Worm (Caenorhabditis elegans) whole organism, L1 larva: Measurements from ENCODE around the gene C08E8.2.

Experiments used
- C04F5.9 ChIP-seq: sonication (generic microtip); optimal IDR thresholded peaks from 2 replicates; lab custom pipeline; 2016; ENCODE audit warnings: missing genetic modification characterization, missing compliant biosample characterization
- C34B4.2 ChIP-seq: sonication (generic microtip); optimal IDR thresholded peaks from 2 replicates; lab custom pipeline; 2017; ENCODE audit warnings: mild to moderate bottlenecking, missing genetic modification characterization, missing compliant biosample characterization
- F16B12.6 ChIP-seq: fragments of 150-350 bp; optimal IDR thresholded peaks from 2 replicates; lab custom pipeline; 2014; ENCODE audit warnings: missing biosample characterization, missing genetic modification characterization
- Y116A8C.19 ChIP-seq: sonication (generic microtip); optimal IDR thresholded peaks from 2 replicates; lab custom pipeline; 2016; ENCODE audit warnings: missing compliant biosample characterization, missing genetic modification characterization, borderline replicate concordance
- aly-2 ChIP-seq: fragments of 150-350 bp; optimal IDR thresholded peaks from 2 replicates; lab custom pipeline; 2014; ENCODE audit warnings: missing biosample characterization, missing genetic modification characterization
- ceh-8 ChIP-seq: fragments of 200-800 bp; sonication (Bioruptor generic); optimal IDR thresholded peaks from 2 replicates; lab custom pipeline; 2018; ENCODE audit warnings: mild to moderate bottlenecking, missing genetic modification characterization, moderate library complexity, missing compliant biosample characterization
- ceh-88 ChIP-seq: fragments of 200-800 bp; sonication (Bioruptor generic); IDR thresholded peaks from 2 replicates; pipeline ENCODE4 v1.3.6; 2022; ENCODE audit warnings: missing genetic modification characterization, missing compliant biosample characterization
- ceh-90 ChIP-seq: sonication (generic microtip); optimal IDR thresholded peaks from 2 replicates; lab custom pipeline; 2016; ENCODE audit warnings: missing genetic modification characterization, missing compliant biosample characterization
- dsc-1 ChIP-seq: sonication (generic microtip); optimal IDR thresholded peaks from 2 replicates; lab custom pipeline; 2016; ENCODE audit warnings: mild to moderate bottlenecking, missing genetic modification characterization, missing compliant biosample characterization
- efl-1 ChIP-seq, 4 experiments: fragments of 150-350 bp; optimal IDR thresholded peaks in 3 of 4; peaks in 1 of 4; 1 replicate in 1 of 4; 2 replicates in 3 of 4; lab custom pipeline; 2014; ENCODE audit warnings: missing biosample characterization in 2 of 4, missing genetic modification characterization in 2 of 4, missing genetic modification reagents in 2 of 4
- egl-13 ChIP-seq: sonication (generic microtip); optimal IDR thresholded peaks from 2 replicates; lab custom pipeline; 2016; ENCODE audit warnings: missing genotype, missing genetic modification reagents, missing genetic modification characterization, missing compliant biosample characterization
- elt-2 ChIP-seq: sonication (generic microtip); optimal IDR thresholded peaks from 2 replicates; lab custom pipeline; 2016; ENCODE audit warnings: missing genetic modification characterization, mild to moderate bottlenecking, inconsistent platforms, missing compliant biosample characterization, missing genetic modification reagents
- elt-3 ChIP-seq, 6 experiments: fragments of 150-350 bp in 1 of 6; sonication (generic microtip); optimal IDR thresholded peaks; 2 replicates each; lab custom pipeline; 2017 to 2018; ENCODE audit warnings: missing biosample characterization in 6 of 6, missing genetic modification characterization in 6 of 6, inconsistent platforms in 1 of 6
- ets-5 ChIP-seq: fragments of 200-800 bp; sonication (Bioruptor generic); IDR thresholded peaks from 2 replicates; pipeline ENCODE4 v1.3.6; 2022; ENCODE audit warnings: missing genetic modification characterization, missing compliant biosample characterization
- fkh-10 ChIP-seq: sonication (generic microtip); optimal IDR thresholded peaks from 2 replicates; lab custom pipeline; 2017; ENCODE audit warnings: missing biosample characterization, missing genetic modification reagents, missing genetic modification characterization
- fkh-4 ChIP-seq: sonication (generic microtip); optimal IDR thresholded peaks from 2 replicates; lab custom pipeline; 2016; ENCODE audit warnings: missing compliant biosample characterization, missing genetic modification characterization, borderline replicate concordance
- fos-1 ChIP-seq: fragments of 150-350 bp; optimal IDR thresholded peaks from 2 replicates; lab custom pipeline; 2014; ENCODE audit warnings: missing biosample characterization, missing genetic modification characterization
- hpl-2 ChIP-seq: fragments of 150-350 bp; optimal IDR thresholded peaks from 2 replicates; lab custom pipeline; 2014; ENCODE audit warnings: missing biosample characterization, missing genetic modification reagents, missing genetic modification characterization
- isw-1 ChIP-seq: fragments of 200-800 bp; sonication (Bioruptor generic); IDR thresholded peaks from 2 replicates; pipeline ENCODE4 v1.3.6; 2022; ENCODE audit warnings: missing genetic modification characterization, missing compliant biosample characterization
- jun-1 ChIP-seq: fragments of 150-350 bp; optimal IDR thresholded peaks from 2 replicates; lab custom pipeline; 2014; ENCODE audit warnings: missing biosample characterization, missing genetic modification reagents, missing genetic modification characterization
- lin-35 ChIP-seq, 2 experiments: fragments of 150-350 bp; optimal IDR thresholded peaks; 2 replicates each; lab custom pipeline; 2014; ENCODE audit warnings: missing biosample characterization in 2 of 2, missing genetic modification characterization in 2 of 2, missing genetic modification reagents in 2 of 2
- lin-39 ChIP-seq: fragments of 150-350 bp; optimal IDR thresholded peaks from 2 replicates; lab custom pipeline; 2014; ENCODE audit warnings: missing biosample characterization, missing genetic modification reagents, missing genetic modification characterization
- lir-3 ChIP-seq: sonication (generic microtip); optimal IDR thresholded peaks from 2 replicates; lab custom pipeline; 2016; ENCODE audit warnings: mild to moderate bottlenecking, missing genetic modification characterization, moderate library complexity, missing compliant biosample characterization; ENCODE audit not compliant: poor library complexity
- mab-9 ChIP-seq: fragments of 200-800 bp; sonication (Bioruptor generic); IDR thresholded peaks from 2 replicates; pipeline ENCODE4 v1.3.6; 2022; ENCODE audit warnings: missing genetic modification reagents, missing genetic modification characterization, missing compliant biosample characterization
- mdl-1 ChIP-seq, 2 experiments: fragments of 150-350 bp; optimal IDR thresholded peaks; 2 replicates each; lab custom pipeline; 2014 to 2017; ENCODE audit warnings: missing biosample characterization in 2 of 2, missing genetic modification characterization in 2 of 2, inconsistent platforms in 1 of 2
- mep-1 ChIP-seq: fragments of 150-350 bp; optimal IDR thresholded peaks from 2 replicates; lab custom pipeline; 2014; ENCODE audit warnings: missing biosample characterization, missing genetic modification characterization
- nhr-19 ChIP-seq: fragments of 200-800 bp; sonication (Bioruptor generic); conservative IDR thresholded peaks from 2 replicates; pipeline ENCODE4 v1.3.6; 2022; ENCODE audit warnings: missing genetic modification characterization, missing compliant biosample characterization
- nhr-20 ChIP-seq: sonication (generic microtip); optimal IDR thresholded peaks from 2 replicates; lab custom pipeline; 2016; ENCODE audit warnings: mild to moderate bottlenecking, missing genetic modification characterization, missing compliant biosample characterization
- nhr-84 ChIP-seq: sonication (generic microtip); optimal IDR thresholded peaks from 2 replicates; lab custom pipeline; 2017; ENCODE audit warnings: missing biosample characterization, missing genetic modification characterization
- nhr-85 ChIP-seq: sonication (generic microtip); peaks from one replicate; lab custom pipeline; 2016; ENCODE audit warnings: missing genetic modification characterization, inconsistent platforms, missing compliant biosample characterization
- nhr-90 ChIP-seq: sonication (generic microtip); optimal IDR thresholded peaks from 2 replicates; lab custom pipeline; 2016; ENCODE audit warnings: mild to moderate bottlenecking, missing genetic modification characterization, missing compliant biosample characterization; ENCODE audit not compliant: poor library complexity
- pax-3 ChIP-seq: fragments of 200-800 bp; sonication (Bioruptor generic); optimal IDR thresholded peaks from 2 replicates; lab custom pipeline; 2018; ENCODE audit warnings: mild to moderate bottlenecking, missing genetic modification characterization, moderate library complexity, missing compliant biosample characterization
- skn-1 ChIP-seq: fragments of 150-350 bp; optimal IDR thresholded peaks from 2 replicates; lab custom pipeline; 2014; ENCODE audit warnings: missing biosample characterization, missing genetic modification characterization
- snpc-4 ChIP-seq: fragments of 150-350 bp; optimal IDR thresholded peaks from 2 replicates; lab custom pipeline; 2014; ENCODE audit warnings: missing biosample characterization, missing genetic modification characterization
- snu-23 ChIP-seq: sonication (generic microtip); optimal IDR thresholded peaks from 2 replicates; lab custom pipeline; 2016; ENCODE audit warnings: missing genetic modification characterization, missing compliant biosample characterization
- sup-37 ChIP-seq: fragments of 200-800 bp; sonication (Bioruptor generic); optimal IDR thresholded peaks from 2 replicates; lab custom pipeline; 2018; ENCODE audit warnings: mild to moderate bottlenecking, missing genetic modification characterization, missing compliant biosample characterization
- tbx-2 ChIP-seq: sonication (generic microtip); optimal IDR thresholded peaks from 2 replicates; lab custom pipeline; 2016; ENCODE audit warnings: missing genetic modification characterization, missing compliant biosample characterization
- tlp-1 ChIP-seq: fragments of 150-350 bp; optimal IDR thresholded peaks from 2 replicates; lab custom pipeline; 2014; ENCODE audit warnings: missing biosample characterization, missing genetic modification characterization
- vab-15 ChIP-seq: sonication (generic microtip); optimal IDR thresholded peaks from 2 replicates; lab custom pipeline; 2017; ENCODE audit warnings: missing genotype, mild to moderate bottlenecking, missing genetic modification characterization, missing compliant biosample characterization
- xbp-1 ChIP-seq: sonication (generic microtip); optimal IDR thresholded peaks from 2 replicates; lab custom pipeline; 2016; ENCODE audit warnings: missing genetic modification characterization, missing compliant biosample characterization
- zag-1 ChIP-seq: fragments of 150-350 bp; optimal IDR thresholded peaks from 2 replicates; lab custom pipeline; 2014; ENCODE audit warnings: missing biosample characterization, missing genetic modification characterization
- ztf-4 ChIP-seq: fragments of 150-350 bp; optimal IDR thresholded peaks from 2 replicates; lab custom pipeline; 2014; ENCODE audit warnings: missing biosample characterization, missing genetic modification characterization

C08E8.2 gene

DNA sequence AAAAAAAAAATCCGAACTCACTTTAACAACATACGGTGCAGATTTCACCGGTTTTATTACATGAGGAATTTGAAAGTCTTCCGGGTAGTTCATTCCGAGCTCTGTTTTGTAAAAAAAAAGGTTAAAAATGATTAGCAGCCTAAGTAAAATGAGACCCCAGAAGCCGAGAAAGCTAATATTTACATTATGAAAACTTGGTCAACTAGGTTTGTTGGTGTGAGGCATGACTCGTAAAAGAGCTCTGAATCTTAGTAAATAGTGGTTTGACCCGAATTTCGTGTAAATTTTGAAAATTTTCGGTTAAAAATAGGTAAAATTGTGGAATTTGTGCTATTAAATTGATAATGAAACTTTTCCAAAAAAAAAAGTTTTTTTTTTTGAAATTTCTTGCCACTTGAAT, 6.8 kb upstream of the C08E8.2 start, which contains the start of gene C08E8.1:
Gene C08E8.1, minus strand, starts transcription at position 101 of the 400 bp plus-strand sequence.
- no peak for TF ChIP-seq ztf-4 (tag; lab: Kevin White, UChicago)

DNA sequence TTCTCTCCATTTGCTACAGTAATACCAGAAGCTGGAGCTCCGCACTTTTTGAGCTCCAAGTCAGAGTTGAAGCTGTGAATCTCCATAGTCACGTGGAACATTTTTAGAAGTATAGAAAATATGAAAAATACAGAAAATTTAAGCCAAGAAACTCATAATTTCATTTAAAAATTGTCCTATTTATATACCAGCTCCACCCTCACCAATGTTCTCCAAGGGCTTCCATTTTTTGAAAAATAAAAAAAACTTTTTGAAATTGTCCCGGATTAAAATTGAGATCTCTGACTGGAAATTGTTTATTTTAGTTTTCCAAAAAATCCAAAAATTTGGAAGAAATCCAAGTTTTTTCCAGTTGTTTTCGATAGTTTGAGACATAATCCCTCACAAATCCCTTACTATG, 4.2 kb upstream of the C08E8.2 start, which contains the start of gene C08E8.5:
Gene C08E8.5, minus strand, starts transcription at position 101 of the 400 bp plus-strand sequence.
- no peak for TF ChIP-seq nhr-85 (tag; lab: Kevin White, UChicago)
- no peak for TF ChIP-seq vab-15
- TF ChIP-seq sup-37 (GFP tag; lab: Kevin White, UChicago): no peak
- no peak for TF ChIP-seq aly-2 (tag; lab: Kevin White, UChicago)
- TF ChIP-seq elt-2 (tag; lab: Kevin White, UChicago): no peak
- no peak for TF ChIP-seq snpc-4 (tag; lab: Kevin White, UChicago)
- no peak for TF ChIP-seq lin-39 (tag; lab: Kevin White, UChicago)

DNA sequence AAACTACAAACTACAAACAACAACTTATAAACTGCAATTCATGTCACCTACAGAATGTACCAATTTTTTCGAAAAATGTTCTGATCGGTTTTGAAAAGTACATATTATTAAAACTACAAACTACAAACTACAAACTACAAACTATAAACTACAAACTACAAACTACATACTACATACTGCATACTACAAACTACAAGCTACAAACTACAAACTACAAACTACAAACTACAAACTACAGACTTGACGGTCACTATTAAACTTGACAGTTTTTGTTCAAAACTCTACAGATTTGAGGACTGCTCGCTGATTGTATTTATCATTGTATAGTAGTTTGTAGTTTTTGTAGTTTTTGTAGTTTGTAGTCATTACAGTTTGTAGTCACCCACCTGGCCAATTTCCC, 1.3 kb downstream of the C08E8.2 start:
- no peak for TF ChIP-seq mab-9
- no peak for TF ChIP-seq snu-23 (GFP tag; lab: Kevin White, UChicago)
- no peak for TF ChIP-seq F16B12.6
- TF ChIP-seq fkh-10 (GFP tag; lab: Kevin White, UChicago): no peak
- TF ChIP-seq ceh-8: no peak
- TF ChIP-seq hpl-2 (GFP tag; lab: Kevin White, UChicago): no peak
- no peak for TF ChIP-seq vab-15
- no peak for TF ChIP-seq egl-13 (tag; lab: Kevin White, UChicago)
- TF ChIP-seq C04F5.9 (tag; lab: Kevin White, UChicago): no peak
- TF ChIP-seq jun-1 (tag; lab: Kevin White, UChicago): no peak
- TF ChIP-seq C34B4.2 (tag; lab: Kevin White, UChicago): no peak
- no peak for TF ChIP-seq fkh-4
- no peak for TF ChIP-seq mep-1 (tag; lab: Kevin White, UChicago)
- TF ChIP-seq ceh-88 (GFP tag; lab: Robert Waterston, UW): no peak
- TF ChIP-seq nhr-20 (tag; lab: Kevin White, UChicago): no peak
- TF ChIP-seq dsc-1 (tag; lab: Kevin White, UChicago): no peak
- TF ChIP-seq, all 84 proteins: peak for 0

DNA sequence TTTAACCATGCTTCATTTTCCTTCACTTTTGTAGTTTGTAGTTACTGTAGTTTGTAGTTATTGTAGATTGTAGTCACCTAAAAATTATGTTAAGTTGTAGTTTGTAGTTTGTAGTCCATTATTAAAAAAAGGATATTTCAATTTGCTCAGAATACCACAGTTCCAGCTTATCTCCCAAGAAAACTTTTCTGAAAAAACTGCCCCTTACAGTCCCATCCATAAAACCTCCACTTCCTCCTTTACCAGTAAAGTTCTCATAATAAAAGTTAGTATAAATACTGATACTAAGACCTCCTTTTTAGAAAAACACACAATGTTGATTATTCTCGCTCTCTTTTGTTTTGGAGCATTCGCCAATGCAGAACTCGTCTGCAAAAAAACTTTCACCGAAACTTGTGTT, 4.9 kb downstream of the C08E8.2 start, which contains the start of gene C08E8.11:
Gene C08E8.11, plus strand, starts transcription at position 301 of the 400 bp plus-strand sequence.
- TF ChIP-seq fkh-4: no peak
- no peak for TF ChIP-seq efl-1 (optimal IDR thresholded peaks at IDR 0.05; lab: Kevin White, UChicago)
- peak in 1 of 2 experiments; percentile 78 for TF ChIP-seq efl-1 (GFP tag; optimal IDR thresholded peaks at IDR 0.05 in 1 of 2; lab: Kevin White, UChicago)

DNA sequence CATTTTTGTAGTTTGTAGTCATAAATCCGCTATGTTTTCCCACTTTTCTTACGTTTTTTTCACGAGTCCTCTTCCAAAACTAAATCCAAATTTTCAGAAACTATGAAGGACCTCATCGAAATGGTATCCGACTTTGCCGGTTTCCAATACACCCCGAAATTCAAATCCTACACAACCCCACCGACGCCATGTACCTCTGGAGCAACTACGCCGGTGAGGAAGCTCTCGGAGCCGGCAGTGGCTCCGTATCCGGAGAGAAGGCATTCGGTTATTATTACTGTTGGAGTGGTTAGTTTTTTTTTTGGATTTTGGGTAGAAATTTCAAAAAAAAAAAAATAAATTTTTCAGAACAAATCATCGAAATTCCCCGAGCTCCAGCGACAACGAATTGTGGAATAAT, 5.6 kb downstream of the C08E8.2 start, which contains the start of gene C08E8.3:
Gene C08E8.3, plus strand, starts transcription at position 84 of the 400 bp plus-strand sequence.
- TF ChIP-seq mdl-1 (tag; optimal IDR thresholded peaks at IDR 0.05; lab: Kevin White, UChicago): no peak
- TF ChIP-seq efl-1 (optimal IDR thresholded peaks at IDR 0.05; lab: Kevin White, UChicago): no peak
- peak in 1 of 2 experiments; percentile 56 for TF ChIP-seq efl-1 (GFP tag; optimal IDR thresholded peaks at IDR 0.05 in 1 of 2; lab: Kevin White, UChicago)
- TF ChIP-seq F16B12.6: no peak
- no peak for TF ChIP-seq nhr-19 (GFP tag; lab: Robert Waterston, UW)
- no peak for TF ChIP-seq lir-3 (tag; lab: Kevin White, UChicago)
- no peak for TF ChIP-seq nhr-84 (tag; lab: Kevin White, UChicago)
- TF ChIP-seq tlp-1 (tag; lab: Kevin White, UChicago): no peak
- TF ChIP-seq mab-9: no peak
- TF ChIP-seq nhr-85 (tag; lab: Kevin White, UChicago): peak; percentile 21
- no peak for TF ChIP-seq fos-1 (tag; lab: Kevin White, UChicago)
- TF ChIP-seq vab-15: no peak
- no peak for TF ChIP-seq ceh-90 (tag; lab: Kevin White, UChicago)
- TF ChIP-seq, all 84 proteins: peak for 2

DNA sequence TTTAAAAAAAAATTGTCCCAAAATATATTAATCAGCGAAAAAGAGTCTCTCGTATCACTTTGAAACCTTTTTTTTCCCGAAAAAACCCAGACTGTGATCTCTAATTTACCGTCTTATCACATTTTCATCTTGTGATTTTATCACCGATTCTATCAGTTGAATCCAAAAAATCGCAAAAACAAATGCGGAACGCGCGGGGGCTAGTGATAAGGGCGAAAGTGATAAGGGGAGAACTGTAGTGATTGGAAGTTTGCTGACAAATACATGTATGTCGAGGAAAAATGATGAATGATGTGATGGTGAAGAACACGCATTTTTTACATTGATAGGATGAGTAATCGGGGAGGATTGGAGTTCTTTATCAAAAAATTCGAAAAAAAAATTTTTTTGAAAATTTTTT, 9.6 kb downstream of the C08E8.2 start:
- TF ChIP-seq pax-3 (tag; lab: Kevin White, UChicago) (peak; percentile 30), isw-1 (no peak), nhr-19 (GFP tag; lab: Robert Waterston, UW) (peak; percentile 35), xbp-1 (tag; lab: Kevin White, UChicago) (no peak), tbx-2 (tag; lab: Kevin White, UChicago) (peak; percentile 18), elt-3 (tag; optimal IDR thresholded peaks at IDR 0.05; lab: Kevin White, UChicago) (peak in 5 of 6 experiments; percentile 87 to 97 (median 88)), zag-1 (tag; lab: Kevin White, UChicago) (no peak), nhr-20 (tag; lab: Kevin White, UChicago) (peak; percentile 71), skn-1 (peak; percentile 53), elt-2 (tag; lab: Kevin White, UChicago) (peak; percentile 100), mdl-1 (tag; optimal IDR thresholded peaks at IDR 0.05; lab: Kevin White, UChicago) (peak in 1 of 2 experiments; percentile 55), ets-5 (GFP tag; lab: Robert Waterston, UW) (no peak), nhr-90 (tag; lab: Kevin White, UChicago) (peak; percentile 65), jun-1 (tag; lab: Kevin White, UChicago) (peak; percentile 89), lin-35 (GFP tag; optimal IDR thresholded peaks at IDR 0.05; lab: Kevin White, UChicago) (peak in 1 of 2 experiments; percentile 71), Y116A8C.19 (tag; lab: Kevin White, UChicago) (no peak)
